In the genomic region with DNA sequence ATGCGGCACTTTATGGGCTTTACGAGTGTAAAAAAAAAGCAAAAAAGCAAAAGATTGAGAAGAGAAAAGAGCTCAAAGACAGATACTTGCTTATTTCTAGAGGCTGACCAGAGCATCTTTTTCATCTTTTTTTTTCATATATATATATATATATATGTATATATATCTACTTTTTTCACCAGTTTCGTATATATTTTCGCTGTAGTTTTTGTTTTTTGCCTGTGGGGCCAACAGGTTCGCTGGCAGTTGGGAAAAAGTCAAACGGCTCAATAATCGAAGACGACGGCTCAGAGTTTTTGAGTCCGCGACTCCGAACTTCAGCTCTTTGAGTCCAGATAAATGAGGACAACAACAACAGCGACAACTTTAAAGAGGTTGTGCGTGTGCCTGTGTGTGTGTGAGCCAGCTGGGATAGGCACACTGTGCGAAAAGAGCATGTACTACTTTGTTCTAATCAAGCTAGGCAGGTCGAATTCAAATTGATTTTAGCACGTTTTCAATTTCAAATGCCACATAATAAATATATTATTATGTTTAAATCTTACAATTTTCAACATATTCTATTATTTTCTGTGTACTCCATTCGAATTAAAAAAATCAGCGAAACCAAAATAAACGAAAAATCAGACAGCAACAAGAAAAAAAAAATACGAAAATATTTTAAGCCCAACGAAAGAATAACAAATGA, we compare ENCODE assay signal across 1 fruit fly cellular context.
TF ChIP-seq lines count a peak whose summit lies in the region.

No protein-coding gene starts in this region.

TF ChIP-seq in whole organism, embryonic, 481 proteins besides CTCF, POLR2A, EP300 and RAD21 (continued from another document):
- peak; percentile 26 for TF ChIP-seq fd96Cb (tag; optimal IDR thresholded peaks at IDR 0.05; lab: Kevin White, UChicago)
- TF ChIP-seq bsh (GFP tag; optimal IDR thresholded peaks at IDR 0.05; lab: Kevin White, UChicago), result peak; percentile 44 to 47
- peak; percentile 3 for TF ChIP-seq CoRest (tag; optimal IDR thresholded peaks at IDR 0.05; lab: Kevin White, UChicago)
- TF ChIP-seq zfh1 (GFP tag; IDR thresholded peaks at IDR 0.05; lab: Robert Waterston, UW), result 0 out of 3 replicates have a peak, but pooled peaks have one; percentile 21
- peak; percentile 6 for TF ChIP-seq CG1603 (tag; optimal IDR thresholded peaks at IDR 0.05; lab: Kevin White, UChicago)
- peak; percentile 28; the same call in 1 of the 2 replicates for TF ChIP-seq al (GFP tag; IDR thresholded peaks at IDR 0.05; lab: Robert Waterston, UW)
- TF ChIP-seq CG17802 (tag; optimal IDR thresholded peaks at IDR 0.05; lab: Kevin White, UChicago), result no peak
- peak; percentile 31; the same call in 1 of the 2 replicates for TF ChIP-seq Atf6 (GFP tag; IDR thresholded peaks at IDR 0.05; lab: Robert Waterston, UW)
- 0 out of 3 replicates have a peak, but pooled peaks have one; percentile 13 for TF ChIP-seq z (GFP tag; IDR thresholded peaks at IDR 0.05; lab: Robert Waterston, UW)
- peak; percentile 28 for TF ChIP-seq CG17359 (tag; optimal IDR thresholded peaks at IDR 0.05; lab: Kevin White, UChicago)
- TF ChIP-seq Blimp-1 (GFP tag; optimal IDR thresholded peaks at IDR 0.05; lab: Kevin White, UChicago), result peak; percentile 32
- peak; percentile 57 for TF ChIP-seq CG2678 (tag; optimal IDR thresholded peaks at IDR 0.05; lab: Kevin White, UChicago)
- TF ChIP-seq Sox100B (GFP tag; optimal IDR thresholded peaks at IDR 0.05; lab: Kevin White, UChicago), result peak; percentile 0
- peak; percentile 34 for TF ChIP-seq lab (GFP tag; optimal IDR thresholded peaks at IDR 0.05; lab: Kevin White, UChicago)
- TF ChIP-seq fd64A (GFP tag; optimal IDR thresholded peaks at IDR 0.05; lab: Kevin White, UChicago), result no peak
- peak; percentile 59 for TF ChIP-seq Ada2b (GFP tag; IDR thresholded peaks at IDR 0.05; lab: Robert Waterston, UW)
- peak; percentile 38; the same call in 1 of the 3 replicates for TF ChIP-seq CG11695 (GFP tag; IDR thresholded peaks at IDR 0.05; lab: Robert Waterston, UW)
- no peak for TF ChIP-seq CG3726 (GFP tag; IDR thresholded peaks at IDR 0.05; lab: Robert Waterston, UW)
- 0 out of 2 replicates have a peak, but pooled peaks have one; percentile 15 for TF ChIP-seq CG3847 (GFP tag; IDR thresholded peaks at IDR 0.05; lab: Robert Waterston, UW)
- TF ChIP-seq Ptx1 (GFP tag; IDR thresholded peaks at IDR 0.05; lab: Robert Waterston, UW), result peak; percentile 61
- TF ChIP-seq CG10267 (tag; optimal IDR thresholded peaks at IDR 0.05; lab: Kevin White, UChicago), result no peak
- no peak for TF ChIP-seq Hr78 (GFP tag; optimal IDR thresholded peaks at IDR 0.05; lab: Kevin White, UChicago)
- TF ChIP-seq Meics (GFP tag; optimal IDR thresholded peaks at IDR 0.05; lab: Kevin White, UChicago), result peak; percentile 10
- peak; percentile 17 for TF ChIP-seq caup (GFP tag; optimal IDR thresholded peaks at IDR 0.05; lab: Kevin White, UChicago; ENCODE audit: severe bottlenecking)
- TF ChIP-seq dpn (GFP tag; optimal IDR thresholded peaks at IDR 0.05; lab: Kevin White, UChicago), result peak in 1 of 2 experiments; percentile 20
- no peak for TF ChIP-seq Lpt (GFP tag; optimal IDR thresholded peaks at IDR 0.05; lab: Kevin White, UChicago)
- no peak for TF ChIP-seq CG43689 (GFP tag; IDR thresholded peaks at IDR 0.05; lab: Robert Waterston, UW)
- TF ChIP-seq YL-1 (GFP tag; optimal IDR thresholded peaks at IDR 0.05; lab: Kevin White, UChicago), result no peak
- peak; percentile 26; the same call in 1 of the 2 replicates for TF ChIP-seq CG9215 (GFP tag; IDR thresholded peaks at IDR 0.05; lab: Robert Waterston, UW)
- TF ChIP-seq ci (GFP tag; IDR thresholded peaks at IDR 0.05; lab: Robert Waterston, UW), result 0 out of 3 replicates have a peak, but pooled peaks have one; percentile 17
- peak; percentile 9 for TF ChIP-seq CG3281 (GFP tag; optimal IDR thresholded peaks at IDR 0.05; lab: Kevin White, UChicago)
- no peak for TF ChIP-seq tx (GFP tag; optimal IDR thresholded peaks at IDR 0.05; lab: Kevin White, UChicago)
- TF ChIP-seq C15 (GFP tag; IDR thresholded peaks at IDR 0.05; lab: Robert Waterston, UW), result no peak
- TF ChIP-seq Hr51 (GFP tag; optimal IDR thresholded peaks at IDR 0.05; lab: Kevin White, UChicago), result peak in 1 of 2 experiments; percentile 43
- no peak for TF ChIP-seq CG3065 (GFP tag; optimal IDR thresholded peaks at IDR 0.05; lab: Kevin White, UChicago)
- TF ChIP-seq CG9932 (GFP tag; IDR thresholded peaks at IDR 0.05; lab: Robert Waterston, UW), result peak; percentile 55
- no peak for TF ChIP-seq CG1529 (GFP tag; optimal IDR thresholded peaks at IDR 0.05; lab: Kevin White, UChicago)
- 0 out of 3 replicates have a peak, but pooled peaks have one; percentile 46 for TF ChIP-seq CG2889 (GFP tag; IDR thresholded peaks at IDR 0.05; lab: Robert Waterston, UW)
- peak; percentile 58 for TF ChIP-seq Rfx (GFP tag; IDR thresholded peaks at IDR 0.05; lab: Robert Waterston, UW)
- TF ChIP-seq HLH3B (GFP tag; IDR thresholded peaks at IDR 0.05; lab: Robert Waterston, UW), result peak; percentile 45; the same call in 1 of the 2 replicates
- TF ChIP-seq Xrp1 (GFP tag; IDR thresholded peaks at IDR 0.05; lab: Robert Waterston, UW), result peak; percentile 46; the same call in 1 of the 2 replicates
